Fruit fly (Drosophila melanogaster): ENCODE data around the gene GatA.

The GatA gene

dm6 chr3R:18983614-18984185 lies 45.0 kb downstream of the GatA start, which contains the start of the genes snRNP-U1-C and gukh (continued):
- TF ChIP-seq ken (GFP tag; IDR thresholded peaks at IDR 0.05): peak; percentile 80
- TF ChIP-seq CG4404 (GFP tag; IDR thresholded peaks at IDR 0.05): peak; percentile 70
- peak; percentile 35 for TF ChIP-seq nau (GFP tag; optimal IDR thresholded peaks at IDR 0.05)
- TF ChIP-seq unc-4 (GFP tag; IDR thresholded peaks at IDR 0.05; ENCODE audit: partially characterized antibody): peak; percentile 77
- peak; percentile 82 for TF ChIP-seq Chrac-16 (GFP tag; optimal IDR thresholded peaks at IDR 0.05)
- TF ChIP-seq CG10959 (GFP tag; IDR thresholded peaks at IDR 0.05): peak; percentile 56; the same call in 1 of the 2 replicates
- TF ChIP-seq CG13123 (GFP tag; optimal IDR thresholded peaks at IDR 0.05): peak; percentile 67
- peak; percentile 84 for TF ChIP-seq CG2120 (GFP tag; optimal IDR thresholded peaks at IDR 0.05)
- no peak for TF ChIP-seq CG1792 (GFP tag; optimal IDR thresholded peaks at IDR 0.05)
- peak; percentile 92 for TF ChIP-seq gem (tag; optimal IDR thresholded peaks at IDR 0.05)
- no peak for TF ChIP-seq Camta (GFP tag; optimal IDR thresholded peaks at IDR 0.05)
- TF ChIP-seq CG11093 (GFP tag; IDR thresholded peaks at IDR 0.05): peak; percentile 67; the same call in 1 of the 3 replicates
- no peak for TF ChIP-seq MTF-1 (GFP tag; optimal IDR thresholded peaks at IDR 0.05; ENCODE audit: borderline replicate concordance)
- TF ChIP-seq dysf (GFP tag; IDR thresholded peaks at IDR 0.05): peak; percentile 84
- peak; percentile 55 for TF ChIP-seq run (tag; optimal IDR thresholded peaks at IDR 0.05)
- no peak; the same call in 1 of the 3 replicates for TF ChIP-seq sr (GFP tag; IDR thresholded peaks at IDR 0.05)
- peak; percentile 49 for TF ChIP-seq CG4360 (GFP tag; IDR thresholded peaks at IDR 0.05)
- TF ChIP-seq gsb-n (tag; optimal IDR thresholded peaks at IDR 0.05): peak; percentile 70
- peak; percentile 45 for TF ChIP-seq dm (GFP tag; optimal IDR thresholded peaks at IDR 0.05)
- TF ChIP-seq CG10462 (GFP tag; optimal IDR thresholded peaks at IDR 0.05): peak; percentile 26
- TF ChIP-seq jigr1 (GFP tag; IDR thresholded peaks at IDR 0.05): no peak
- TF ChIP-seq bsh (GFP tag; optimal IDR thresholded peaks at IDR 0.05): peak in 1 of 2 experiments; percentile 83
- peak; percentile 25 for TF ChIP-seq CG4854 (GFP tag; optimal IDR thresholded peaks at IDR 0.05)
- peak; percentile 19 for TF ChIP-seq CG9609 (GFP tag; optimal IDR thresholded peaks at IDR 0.05)
- peak; percentile 46 for TF ChIP-seq CG30431 (GFP tag; optimal IDR thresholded peaks at IDR 0.05)
- peak; percentile 91 for TF ChIP-seq CG3847 (GFP tag; IDR thresholded peaks at IDR 0.05)
- peak; percentile 87 for TF ChIP-seq CG12155 (GFP tag; optimal IDR thresholded peaks at IDR 0.05)
- TF ChIP-seq corto (GFP tag; optimal IDR thresholded peaks at IDR 0.05): peak; percentile 62
- peak; percentile 85 for TF ChIP-seq CG11695 (GFP tag; IDR thresholded peaks at IDR 0.05)
- TF ChIP-seq CG31441 (GFP tag; IDR thresholded peaks at IDR 0.05): peak; percentile 86
- no peak for TF ChIP-seq CG7963 (GFP tag; IDR thresholded peaks at IDR 0.05; ENCODE audit: partially characterized antibody)
- TF ChIP-seq onecut (GFP tag; IDR thresholded peaks at IDR 0.05): peak; percentile 67
- peak; percentile 10 for TF ChIP-seq CG8281 (tag; optimal IDR thresholded peaks at IDR 0.05)
- peak; percentile 25 for TF ChIP-seq CG3995 (GFP tag; optimal IDR thresholded peaks at IDR 0.05)
- peak; percentile 53 for TF ChIP-seq inv (GFP tag; IDR thresholded peaks at IDR 0.05; ENCODE audit: partially characterized antibody)
- TF ChIP-seq CG15696 (tag; optimal IDR thresholded peaks at IDR 0.05): peak; percentile 76
- TF ChIP-seq CG6765 (GFP tag; optimal IDR thresholded peaks at IDR 0.05): peak; percentile 57
- no peak for TF ChIP-seq Hr78 (GFP tag; optimal IDR thresholded peaks at IDR 0.05)
- TF ChIP-seq CG4424 (GFP tag; optimal IDR thresholded peaks at IDR 0.05): peak; percentile 76
- TF ChIP-seq CG2875 (GFP tag; optimal IDR thresholded peaks at IDR 0.05): peak; percentile 66
- peak; percentile 75; the same call in 2 of the 3 replicates for TF ChIP-seq otp (GFP tag; IDR thresholded peaks at IDR 0.05)
- TF ChIP-seq wor (GFP tag; IDR thresholded peaks at IDR 0.05): peak; percentile 64
- TF ChIP-seq eve (GFP tag; optimal IDR thresholded peaks at IDR 0.05): no peak
- peak; percentile 78 for TF ChIP-seq E2f1 (GFP tag; IDR thresholded peaks at IDR 0.05)
- TF ChIP-seq trem (tag; optimal IDR thresholded peaks at IDR 0.05): peak; percentile 85
- TF ChIP-seq bowl (GFP tag; IDR thresholded peaks at IDR 0.05): peak; percentile 49; the same call in 1 of the 2 replicates
- peak; percentile 65 for TF ChIP-seq HmgD (GFP tag; optimal IDR thresholded peaks at IDR 0.05)
- peak; percentile 50 for TF ChIP-seq Spps (tag; optimal IDR thresholded peaks at IDR 0.05)
- peak; percentile 32; the same call in 1 of the 2 replicates for TF ChIP-seq danr (GFP tag; IDR thresholded peaks at IDR 0.05)
- peak; percentile 78 for TF ChIP-seq ranshi (GFP tag; IDR thresholded peaks at IDR 0.05)
